Worm (Caenorhabditis elegans) whole organism, L4 larva: ENCODE results near the gene Y69A2AL.2.

Experiments
- ZK546.5 ChIP-seq, 2 experiments: sonication (generic microtip); optimal IDR thresholded peaks; 2 replicates each; lab custom pipeline; 2017; ENCODE audit warnings: missing biosample characterization in 2 of 2, missing genetic modification characterization in 2 of 2
- ama-1 ChIP-seq: fragments of 150-350 bp; optimal IDR thresholded peaks from 2 replicates; lab custom pipeline; 2014; ENCODE audit warnings: inconsistent platforms, mixed read lengths
- hlh-11 ChIP-seq: fragments of 200-800 bp; sonication (Bioruptor generic); optimal IDR thresholded peaks from 2 replicates; lab custom pipeline; 2018; ENCODE audit warnings: mild to moderate bottlenecking, missing genetic modification characterization, missing compliant biosample characterization
- lin-13 ChIP-seq: fragments of 150-350 bp; optimal IDR thresholded peaks from 2 replicates; lab custom pipeline; 2014; ENCODE audit warnings: missing biosample characterization, missing genetic modification reagents, missing genetic modification characterization
- mep-1 ChIP-seq: fragments of 150-350 bp; sonication (generic microtip); optimal IDR thresholded peaks from 3 replicates; lab custom pipeline; 2014; ENCODE audit warnings: missing biosample characterization, missing genetic modification characterization
- nhr-76 ChIP-seq: fragments of 150-350 bp; optimal IDR thresholded peaks from 2 replicates; lab custom pipeline; 2014; ENCODE audit warnings: missing biosample characterization, missing genetic modification characterization
- pqm-1 ChIP-seq: sonication (generic microtip); optimal IDR thresholded peaks from 2 replicates; lab custom pipeline; 2017; ENCODE audit warnings: missing biosample characterization, missing genetic modification characterization
- spr-1 ChIP-seq: sonication (generic microtip); optimal IDR thresholded peaks from 2 replicates; lab custom pipeline; 2016; ENCODE audit warnings: mild to moderate bottlenecking, missing genetic modification characterization, missing compliant biosample characterization
- zag-1 ChIP-seq: fragments of 150-350 bp; optimal IDR thresholded peaks from 2 replicates; lab custom pipeline; 2014; ENCODE audit warnings: missing biosample characterization, missing genetic modification characterization

DNA sequence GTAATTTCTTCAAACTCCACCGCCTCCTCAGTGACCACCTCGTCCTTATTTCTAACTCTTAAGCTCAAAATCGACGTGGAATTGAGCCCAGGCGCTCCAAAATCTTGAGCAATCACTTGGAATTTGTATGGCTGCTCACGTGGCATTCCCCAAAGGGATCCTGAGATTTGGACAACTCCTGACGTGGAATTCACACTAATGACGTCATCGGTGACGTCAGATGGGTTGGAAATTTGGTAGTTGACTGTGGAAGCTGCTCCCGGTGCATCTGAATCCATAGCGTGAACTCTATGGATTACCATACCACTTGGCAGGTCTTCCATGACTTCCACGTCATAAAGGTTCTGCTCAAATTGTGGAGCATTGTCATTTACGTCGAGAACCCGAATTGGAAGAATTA lies 26.9 kb upstream of the Y69A2AL.2 start:
- TF ChIP-seq pqm-1 (tag; lab: Kevin White, UChicago): no peak
- TF ChIP-seq zag-1 (tag; lab: Kevin White, UChicago): no peak
- TF ChIP-seq spr-1 (tag; lab: Kevin White, UChicago): no peak
- TF ChIP-seq mep-1: no peak
- TF ChIP-seq lin-13 (GFP tag; lab: Kevin White, UChicago): no peak
- no peak for TF ChIP-seq nhr-76 (tag; lab: Kevin White, UChicago)
- no peak for TF ChIP-seq hlh-11
- no peak for TF ChIP-seq ZK546.5 (tag; optimal IDR thresholded peaks at IDR 0.05; lab: Kevin White, UChicago)
- no peak for TF ChIP-seq ama-1
